Worm (Caenorhabditis elegans) whole organism, young adult: ENCODE data around the gene unc-61.

Experiments
- C17E4.6 ChIP-seq: fragments of 200-800 bp; sonication (Bioruptor generic); IDR thresholded peaks from 2 replicates; pipeline ENCODE4 v1.3.6; 2022; ENCODE audit warnings: missing genetic modification reagents, missing genetic modification characterization, missing compliant biosample characterization
- F22D6.2 ChIP-seq: sonication (generic microtip); optimal IDR thresholded peaks from 2 replicates; lab custom pipeline; 2016; ENCODE audit warnings: mild to moderate bottlenecking, missing genetic modification characterization, missing compliant biosample characterization
- F33H1.4 ChIP-seq: fragments of 200-800 bp; sonication (Bioruptor generic); IDR thresholded peaks from 2 replicates; pipeline ENCODE4 v1.3.6; 2022; ENCODE audit warnings: missing genetic modification reagents, missing genetic modification characterization, missing compliant biosample characterization
- Y53F4B.3 ChIP-seq: fragments of 200-800 bp; sonication (Bioruptor generic); IDR thresholded peaks from 2 replicates; pipeline ENCODE4 v1.3.6; 2022; ENCODE audit warnings: missing genetic modification reagents, missing genetic modification characterization, missing compliant biosample characterization
- Y53G8AR.9 ChIP-seq: fragments of 200-800 bp; sonication (Bioruptor generic); conservative IDR thresholded peaks from 2 replicates; pipeline ENCODE4 v1.3.6; 2022; ENCODE audit warnings: missing genetic modification reagents, missing genetic modification characterization, missing compliant biosample characterization
- Y67H2A.10 ChIP-seq: fragments of 200-800 bp; sonication (Bioruptor generic); conservative IDR thresholded peaks from 2 replicates; pipeline ENCODE4 v1.3.6; 2022; ENCODE audit warnings: missing genetic modification reagents, missing genetic modification characterization, missing compliant biosample characterization
- Y95B8A.8 ChIP-seq: fragments of 200-800 bp; sonication (Bioruptor generic); IDR thresholded peaks from 2 replicates; pipeline ENCODE4 v1.3.6; 2022; ENCODE audit warnings: missing genetic modification reagents, missing genetic modification characterization, missing compliant biosample characterization
- ama-1 ChIP-seq, 3 experiments: fragments of 150-350 bp in 1 of 3; sonication (generic microtip) in 2 of 3; optimal IDR thresholded peaks; 2 replicates each; lab custom pipeline; 2014 to 2018; ENCODE audit warnings: missing biosample characterization in 2 of 3, missing genetic modification characterization in 2 of 3, missing genetic modification reagents in 2 of 3
- attf-3 ChIP-seq: fragments of 200-800 bp; sonication (Bioruptor generic); conservative IDR thresholded peaks from 2 replicates; pipeline ENCODE4 v1.3.6; 2022; ENCODE audit warnings: missing genetic modification reagents, missing genetic modification characterization, missing compliant biosample characterization
- attf-5 ChIP-seq: fragments of 200-800 bp; sonication (Bioruptor generic); optimal IDR thresholded peaks from 2 replicates; lab custom pipeline; 2018; ENCODE audit warnings: mild to moderate bottlenecking, missing genetic modification characterization, missing compliant biosample characterization
- attf-6 ChIP-seq: fragments of 200-800 bp; sonication (Bioruptor generic); IDR thresholded peaks from 2 replicates; pipeline ENCODE4 v1.3.6; 2022; ENCODE audit warnings: missing genetic modification reagents, missing genetic modification characterization, missing compliant biosample characterization
- bed-1 ChIP-seq: fragments of 200-800 bp; sonication (Bioruptor generic); IDR thresholded peaks from 2 replicates; pipeline ENCODE4 v1.3.6; 2022; ENCODE audit warnings: missing genetic modification reagents, missing genetic modification characterization, missing compliant biosample characterization
- cebp-1 ChIP-seq, 2 experiments: fragments of 200-800 bp in 1 of 2; sonication (Bioruptor generic) in 1 of 2; sonication (generic microtip) in 1 of 2; IDR thresholded peaks in 1 of 2; optimal IDR thresholded peaks in 1 of 2; 2 replicates each; pipeline versions ENCODE4 v1.3.6 to Lab custom; 2017 to 2022; ENCODE audit warnings: missing compliant biosample characterization in 2 of 2, missing genetic modification characterization in 2 of 2, mild to moderate bottlenecking in 1 of 2, missing genetic modification reagents in 1 of 2, moderate library complexity in 1 of 2
- dox-1 ChIP-seq: fragments of 200-800 bp; sonication (Bioruptor generic); IDR thresholded peaks from 2 replicates; pipeline ENCODE4 v1.3.6; 2022; ENCODE audit warnings: missing genetic modification reagents, missing genetic modification characterization, missing compliant biosample characterization
- efl-1 ChIP-seq: fragments of 150-350 bp; optimal IDR thresholded peaks from 2 replicates; lab custom pipeline; 2014; ENCODE audit warnings: missing biosample characterization, missing genetic modification reagents, missing genetic modification characterization
- egl-44 ChIP-seq: fragments of 200-800 bp; sonication (Bioruptor generic); IDR thresholded peaks from 2 replicates; pipeline ENCODE4 v1.3.6; 2022; ENCODE audit warnings: missing genetic modification reagents, missing genetic modification characterization, missing compliant biosample characterization
- hsf-1 ChIP-seq: fragments of 200-800 bp; sonication (Bioruptor generic); IDR thresholded peaks from 2 replicates; pipeline ENCODE4 v1.3.6; 2022; ENCODE audit warnings: missing genetic modification reagents, missing genetic modification characterization, missing compliant biosample characterization
- lsy-27 ChIP-seq: sonication (generic microtip); optimal IDR thresholded peaks from 2 replicates; lab custom pipeline; 2017; ENCODE audit warnings: missing genetic modification characterization, mild to moderate bottlenecking, missing compliant biosample characterization, antibody characterized with exemption, missing genotype, borderline replicate concordance; ENCODE audit not compliant: insufficient read depth
- madf-10 ChIP-seq: sonication (generic microtip); optimal IDR thresholded peaks from 2 replicates; lab custom pipeline; 2016; ENCODE audit warnings: mild to moderate bottlenecking, missing genetic modification characterization, missing compliant biosample characterization
- madf-6 ChIP-seq: fragments of 200-800 bp; sonication (Bioruptor generic); IDR thresholded peaks from 2 replicates; pipeline ENCODE4 v1.3.6; 2022; ENCODE audit warnings: missing genetic modification reagents, missing genetic modification characterization, missing compliant biosample characterization
- madf-8 ChIP-seq: fragments of 200-800 bp; sonication (Bioruptor generic); conservative IDR thresholded peaks from 2 replicates; pipeline ENCODE4 v1.3.6; 2022; ENCODE audit warnings: missing genetic modification reagents, missing genetic modification characterization, missing compliant biosample characterization
- mcd-1 ChIP-seq: fragments of 200-800 bp; sonication (Bioruptor generic); IDR thresholded peaks from 2 replicates; pipeline ENCODE4 v1.3.6; 2022; ENCODE audit warnings: missing genetic modification reagents, missing genetic modification characterization, missing compliant biosample characterization
- mel-28 ChIP-seq: sonication (generic microtip); optimal IDR thresholded peaks from 2 replicates; lab custom pipeline; 2016; ENCODE audit warnings: borderline replicate concordance, mild to moderate bottlenecking, missing genetic modification characterization, missing compliant biosample characterization
- mes-4 ChIP-seq: sonication (generic microtip); optimal IDR thresholded peaks from 2 replicates; lab custom pipeline; 2016; ENCODE audit warnings: missing genotype, missing genetic modification characterization, missing compliant biosample characterization
- nfyb-1 ChIP-seq: fragments of 200-800 bp; sonication (Bioruptor generic); IDR thresholded peaks from 2 replicates; pipeline ENCODE4 v1.3.6; 2022; ENCODE audit warnings: missing genetic modification reagents, missing genetic modification characterization, missing compliant biosample characterization
- pha-4 ChIP-seq: fragments of 150-350 bp; sonication (generic microtip); optimal IDR thresholded peaks from 2 replicates; lab custom pipeline; 2014; ENCODE audit warnings: missing biosample characterization, missing genetic modification reagents, missing genetic modification characterization
- rec-8 ChIP-seq, 2 experiments: sonication (generic microtip); optimal IDR thresholded peaks; 2 replicates each; lab custom pipeline; 2016; ENCODE audit warnings: mild to moderate bottlenecking in 2 of 2, missing genetic modification characterization in 2 of 2, missing genetic modification reagents in 2 of 2, missing genotype in 2 of 2, missing biosample characterization in 1 of 2, missing compliant biosample characterization in 1 of 2, moderate library complexity in 1 of 2
- snpc-3.4 ChIP-seq: sonication (generic microtip); optimal IDR thresholded peaks from 2 replicates; lab custom pipeline; 2017; ENCODE audit warnings: missing genetic modification characterization, mild to moderate bottlenecking, missing compliant biosample characterization, antibody characterized with exemption, moderate library complexity, missing genotype, missing genetic modification reagents
- snpc-4 ChIP-seq, 5 experiments: fragments of 150-350 bp in 1 of 5; sonication (generic microtip) in 4 of 5; optimal IDR thresholded peaks; 2 replicates each; lab custom pipeline; 2014 to 2018; ENCODE audit warnings: missing genetic modification characterization in 5 of 5, missing biosample characterization in 3 of 5, antibody characterized with exemption in 2 of 5, mild to moderate bottlenecking in 2 of 5, missing compliant biosample characterization in 2 of 5, missing genotype in 2 of 5, moderate library complexity in 2 of 5, missing genetic modification reagents in 1 of 5
- somi-1 ChIP-seq: fragments of 200-800 bp; sonication (Bioruptor generic); optimal IDR thresholded peaks from 2 replicates; lab custom pipeline; 2018; ENCODE audit warnings: mild to moderate bottlenecking, missing genetic modification characterization, missing compliant biosample characterization
- xnd-1 ChIP-seq: sonication (generic microtip); optimal IDR thresholded peaks from 2 replicates; lab custom pipeline; 2016; ENCODE audit warnings: missing genotype, missing genetic modification reagents, missing genetic modification characterization, missing compliant biosample characterization
- zfh-2 ChIP-seq: fragments of 200-800 bp; sonication (Bioruptor generic); conservative IDR thresholded peaks from 2 replicates; pipeline ENCODE4 v1.3.6; 2022; ENCODE audit warnings: missing genetic modification reagents, missing genetic modification characterization, missing compliant biosample characterization
- ztf-25 ChIP-seq: fragments of 200-800 bp; sonication (Bioruptor generic); IDR thresholded peaks from 2 replicates; pipeline ENCODE4 v1.3.6; 2022; ENCODE audit warnings: missing genetic modification reagents, missing genetic modification characterization, missing compliant biosample characterization
- ztf-3 ChIP-seq: fragments of 200-800 bp; sonication (Bioruptor generic); optimal IDR thresholded peaks from 2 replicates; lab custom pipeline; 2018; ENCODE audit warnings: mild to moderate bottlenecking, missing genetic modification characterization, missing compliant biosample characterization

The unc-61 gene

DNA sequence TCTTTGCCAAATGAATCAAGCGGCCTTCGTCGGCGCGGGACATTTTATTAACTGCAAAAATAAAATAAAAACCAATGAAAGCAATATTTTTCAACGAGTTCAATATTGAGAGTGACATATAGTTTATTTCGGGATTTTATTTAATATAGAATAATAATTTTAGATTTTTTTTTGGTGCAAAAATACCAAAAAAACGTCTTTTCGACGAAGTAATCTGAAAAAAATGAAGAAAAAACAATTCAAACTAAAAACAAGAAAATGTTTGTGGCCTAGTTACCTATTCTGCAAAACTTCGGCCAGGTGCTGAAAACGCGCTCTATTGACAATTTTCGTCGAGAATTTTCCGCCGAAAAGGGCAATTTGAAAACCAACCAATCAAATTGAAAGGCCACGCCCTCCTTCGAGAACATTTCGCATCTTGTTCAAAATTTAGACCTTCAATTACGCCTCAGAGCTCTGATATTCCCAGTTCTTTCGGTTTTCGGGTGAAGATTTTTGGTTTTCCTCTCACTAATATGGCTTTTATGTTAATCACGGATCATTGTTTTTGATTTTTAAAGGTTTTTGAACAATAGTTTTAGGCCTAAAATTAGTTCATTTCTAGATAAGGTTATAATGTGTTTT, 48.5 kb downstream of the unc-61 start, which contains the start of gene C47E8.4 (continued):
- peak; percentile 85 for TF ChIP-seq ztf-3 (GFP tag; lab: Kevin White, UChicago)
- peak; percentile 63 to 81 for TF ChIP-seq rec-8 (tag; optimal IDR thresholded peaks at IDR 0.05; lab: Kevin White, UChicago)
- TF ChIP-seq hsf-1 (GFP tag; lab: Robert Waterston, UW): peak; percentile 100
- peak; percentile 65 for TF ChIP-seq mel-28 (tag; lab: Kevin White, UChicago)
- peak; percentile 73 for TF ChIP-seq egl-44 (GFP tag; lab: Robert Waterston, UW)
- TF ChIP-seq C17E4.6 (GFP tag; lab: Robert Waterston, UW): peak; percentile 89
- TF ChIP-seq, all 124 proteins: peak for 102

DNA sequence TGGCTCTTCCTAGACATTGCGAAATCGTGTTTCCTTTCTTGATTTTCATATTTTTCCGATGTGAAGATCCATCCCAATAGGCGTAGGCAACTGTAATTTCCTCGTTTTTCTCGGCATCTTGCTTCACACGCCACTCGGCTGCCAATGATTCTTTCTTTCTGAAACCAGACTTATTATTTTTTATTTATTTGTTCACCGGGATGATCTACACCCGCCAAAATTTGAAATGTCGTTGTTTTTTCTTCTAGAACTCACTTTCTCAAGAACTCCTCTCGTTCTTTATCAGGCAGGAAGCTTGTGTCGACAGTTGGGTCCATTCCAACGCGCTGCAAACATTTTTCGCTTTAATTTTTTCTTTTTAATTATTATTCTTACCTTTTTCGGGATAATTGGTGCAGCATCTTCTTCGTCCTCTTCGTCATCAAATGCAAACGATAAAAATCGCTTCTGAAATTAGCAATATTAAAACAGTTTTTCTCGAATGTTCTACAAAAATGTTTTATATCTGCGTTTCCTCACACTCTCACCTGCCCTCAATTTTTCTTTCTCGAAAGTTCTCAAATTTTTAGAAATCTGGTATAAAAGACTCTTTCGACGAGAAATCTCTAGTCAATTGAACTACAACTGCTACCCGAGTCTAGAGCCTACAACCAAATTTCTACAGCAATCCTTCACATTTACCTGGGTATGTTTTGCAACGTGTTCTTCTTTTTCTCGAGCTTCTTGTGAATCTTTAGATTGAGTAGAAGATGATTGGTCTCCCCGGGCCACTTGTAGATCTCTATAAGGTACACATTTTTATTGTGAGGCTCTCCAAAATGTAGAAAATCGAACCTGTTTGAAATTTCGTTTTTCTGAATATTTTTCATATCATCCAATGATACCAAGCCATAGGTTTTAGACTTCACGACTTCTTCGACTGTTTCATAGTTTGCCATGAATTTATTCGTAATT, 49.4 kb downstream of the unc-61 start, which contains the start of gene hsp-90:
Gene hsp-90, plus strand, starts transcription at position 560 of the 954 bp plus-strand sequence.
- TF ChIP-seq xnd-1 (tag; lab: Kevin White, UChicago) (peak; percentile 23), Y95B8A.8 (GFP tag; lab: Robert Waterston, UW) (no peak), ama-1 (optimal IDR thresholded peaks at IDR 0.05; lab: Kevin White, UChicago) (peak; percentile 45), ama-1 (GFP tag; optimal IDR thresholded peaks at IDR 0.05; lab: Kevin White, UChicago) (no peak), somi-1 (GFP tag; lab: Kevin White, UChicago) (no peak), cebp-1 (GFP tag; IDR thresholded peaks at IDR 0.05; lab: Robert Waterston, UW) (no peak), cebp-1 (tag; optimal IDR thresholded peaks at IDR 0.05; lab: Kevin White, UChicago) (peak; percentile 79), efl-1 (peak; percentile 26), madf-6 (GFP tag; lab: Robert Waterston, UW) (peak; percentile 73), Y53F4B.3 (GFP tag; lab: Robert Waterston, UW) (no peak), snpc-3.4 (tag; lab: Kevin White, UChicago) (no peak), hsf-1 (GFP tag; lab: Robert Waterston, UW) (peak; percentile 54; the same call in 1 of the 2 replicates), mcd-1 (no peak), madf-8 (GFP tag; lab: Robert Waterston, UW) (peak; percentile 56; the same call in 1 of the 2 replicates), attf-6 (GFP tag; lab: Robert Waterston, UW) (no peak)

- TF ChIP-seq ztf-25 (GFP tag; lab: Robert Waterston, UW) (no peak), Y53G8AR.9 (no peak), snpc-4 (GFP tag; optimal IDR thresholded peaks at IDR 0.05; lab: Kevin White, UChicago) (no peak), snpc-4 (tag; optimal IDR thresholded peaks at IDR 0.05; lab: Kevin White, UChicago) (no peak), zfh-2 (GFP tag; lab: Robert Waterston, UW) (no peak)
- TF ChIP-seq, all 124 proteins: peak for 0
Measured at ce11 chrV:14683926-14684325, 50.1 kb downstream of the unc-61 start.

DNA sequence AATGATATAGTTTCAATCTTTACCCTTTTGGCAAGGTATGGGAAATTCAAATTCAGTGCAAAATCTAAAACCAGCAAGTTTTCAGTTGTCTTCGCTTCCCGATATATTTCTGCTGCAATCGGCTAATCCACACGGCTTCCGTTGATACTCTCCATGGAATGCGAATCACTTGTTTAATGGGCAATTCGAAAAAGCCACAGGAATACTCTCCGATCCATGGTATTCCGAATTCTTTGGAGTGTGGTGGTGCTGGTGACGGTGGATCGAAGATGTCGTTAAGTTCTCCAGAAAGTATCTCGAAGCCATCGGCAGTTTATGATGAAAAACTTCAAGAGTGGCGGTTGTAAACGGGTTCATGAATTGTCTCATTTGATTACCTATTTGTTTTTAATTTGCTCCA, 50.7 kb downstream of the unc-61 start:
- TF ChIP-seq somi-1 (GFP tag; lab: Kevin White, UChicago) (no peak), dox-1 (GFP tag; lab: Robert Waterston, UW) (0 out of 2 replicates have a peak, but pooled peaks have one; percentile 4), nfyb-1 (GFP tag; lab: Robert Waterston, UW) (0 out of 2 replicates have a peak, but pooled peaks have one; percentile 40), hsf-1 (GFP tag; lab: Robert Waterston, UW) (0 out of 2 replicates have a peak, but pooled peaks have one; percentile 23)

ce11 chrV:14682870-14683269, 51.2 kb downstream of the unc-61 start:
- TF ChIP-seq bed-1: no peak
- TF ChIP-seq F22D6.2 (tag; lab: Kevin White, UChicago): no peak
- TF ChIP-seq Y53G8AR.9: no peak
- no peak for TF ChIP-seq pha-4 (tag; lab: Kevin White, UChicago)
- TF ChIP-seq madf-10 (tag; lab: Kevin White, UChicago): no peak
- TF ChIP-seq attf-3 (GFP tag; lab: Robert Waterston, UW): no peak
- TF ChIP-seq attf-6 (GFP tag; lab: Robert Waterston, UW): no peak
- no peak for TF ChIP-seq mes-4 (tag; lab: Kevin White, UChicago)
- TF ChIP-seq F33H1.4 (GFP tag; lab: Robert Waterston, UW): no peak
- no peak for TF ChIP-seq Y67H2A.10 (GFP tag; lab: Robert Waterston, UW)
- TF ChIP-seq attf-5 (GFP tag; lab: Kevin White, UChicago): no peak
- TF ChIP-seq lsy-27: no peak
